Fruit fly (Drosophila melanogaster): ENCODE measurements around the gene CG7156.

dm6 chr3R:18251876-18252275 lies 9.9 kb upstream of the CG7156 start:
- TF ChIP-seq CG8478 (optimal IDR thresholded peaks at IDR 0.05) (no peak), CTCF (optimal IDR thresholded peaks at IDR 0.05) (no peak)
